Fruit fly (Drosophila melanogaster) whole organism: ENCODE results near the gene CG17377.

Source experiments
- EcR ChIP-seq, 2 experiments: fragments of >200 bp; optimal IDR thresholded peaks; 2 replicates each; lab custom pipeline; 2017; ENCODE audit warnings: missing biosample characterization in 2 of 2, missing genetic modification characterization in 2 of 2, missing genetic modification reagents in 2 of 2
- pan ChIP-seq: fragments of >200 bp; optimal IDR thresholded peaks from 2 replicates; lab custom pipeline; 2017
- psq ChIP-seq: fragments of >200 bp; optimal IDR thresholded peaks from 2 replicates; lab custom pipeline; 2017
- usp ChIP-seq: fragments of >200 bp; optimal IDR thresholded peaks from 2 replicates; lab custom pipeline; 2017; ENCODE audit warnings: missing biosample characterization, missing genetic modification characterization, mixed read lengths

DNA sequence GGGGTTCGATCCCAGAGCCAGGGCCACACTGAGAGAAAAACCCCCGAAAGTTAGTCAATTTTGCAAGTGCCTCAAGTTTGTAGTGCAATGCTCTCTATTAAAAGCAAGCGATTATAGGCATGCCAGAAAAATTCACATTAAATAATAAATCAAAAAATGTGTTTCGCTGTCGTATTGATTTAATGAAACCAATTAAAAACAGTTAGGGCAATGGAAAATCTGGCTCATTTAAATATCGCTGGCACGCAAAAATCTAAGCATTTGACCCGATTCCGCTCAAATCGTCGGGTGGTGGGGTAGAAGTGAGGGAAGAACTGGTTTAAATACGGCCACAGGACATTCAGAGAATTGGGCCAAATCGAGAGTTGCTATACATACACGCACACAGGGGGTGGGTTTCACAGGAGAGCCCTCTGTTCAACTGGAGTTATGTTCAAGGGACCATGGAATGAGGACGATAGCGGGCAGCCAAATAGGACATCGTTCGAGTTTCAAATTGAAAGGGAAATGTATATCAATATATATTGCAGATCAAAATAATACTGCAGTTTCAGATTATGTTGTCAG is 7.6 kb downstream of the CG17377 start:
- no peak for TF ChIP-seq pan (lab: Kevin White, UChicago)
- TF ChIP-seq usp = no peak
- no peak for TF ChIP-seq EcR (GFP tag; optimal IDR thresholded peaks at IDR 0.05; lab: Kevin White, UChicago)
- no peak for TF ChIP-seq psq (lab: Kevin White, UChicago)
